Comparison of ENCODE assay signal across 1 fruit fly cellular context in the genomic region with DNA sequence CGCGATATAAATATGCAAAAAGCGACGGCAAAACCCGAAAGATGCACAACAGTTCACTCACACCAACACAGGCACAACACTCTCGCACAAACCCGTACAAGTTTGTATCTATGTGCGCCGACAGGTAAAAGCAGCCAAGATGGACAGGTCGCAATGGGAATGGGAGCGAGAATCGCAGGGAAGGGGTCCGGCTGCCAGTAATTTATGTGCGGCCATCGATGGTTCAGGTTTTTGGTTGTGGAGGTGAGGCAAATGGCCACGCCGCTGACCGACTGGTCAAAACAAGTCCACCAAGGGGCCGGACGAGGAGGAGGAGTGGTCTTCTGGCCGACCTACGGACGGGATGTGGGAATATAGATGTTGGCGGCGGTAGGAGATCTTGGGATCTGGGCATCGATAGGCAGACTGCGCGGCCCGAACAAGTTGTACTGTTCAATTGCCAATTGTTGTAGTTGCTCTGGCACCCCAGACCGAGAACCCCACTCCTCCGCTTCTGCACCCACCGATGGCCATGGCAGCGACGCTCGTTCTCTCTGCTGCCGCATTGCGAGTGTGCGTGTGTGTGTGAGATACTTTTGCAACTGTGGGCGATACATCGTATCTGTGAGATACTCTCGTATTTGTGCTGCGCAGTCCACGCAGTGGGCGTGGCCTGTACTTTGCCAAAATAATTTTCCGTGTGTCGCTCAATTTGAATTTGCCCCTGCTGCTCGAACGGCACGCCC.
TF ChIP-seq lines count a peak whose summit lies in the region.

No protein-coding gene starts in this region.

TF ChIP-seq in whole organism, embryonic, 481 proteins besides CTCF, POLR2A, EP300 and RAD21 (continued from another document):
- TF ChIP-seq CG11560 (tag; IDR thresholded peaks at IDR 0.05; lab: Robert Waterston, UW) (0 out of 3 replicates have a peak, but pooled peaks have one; percentile 12), Bgb (GFP tag; IDR thresholded peaks at IDR 0.05; lab: Robert Waterston, UW; ENCODE audit: partially characterized antibody) (0 out of 2 replicates have a peak, but pooled peaks have one; percentile 18), cg (GFP tag; optimal IDR thresholded peaks at IDR 0.05; lab: Kevin White, UChicago) (peak; percentile 83), Jarid2 (GFP tag; optimal IDR thresholded peaks at IDR 0.05; lab: Kevin White, UChicago) (peak; percentile 39), gfzf (GFP tag; optimal IDR thresholded peaks at IDR 0.05; lab: Kevin White, UChicago) (no peak), sens (GFP tag; lab: Kevin White, UChicago) (peak; percentile 50), D (optimal IDR thresholded peaks at IDR 0.05; lab: Kevin White, UChicago) (peak; percentile 49), D (GFP tag; optimal IDR thresholded peaks at IDR 0.05; lab: Kevin White, UChicago) (no peak), Nf-YC (tag; optimal IDR thresholded peaks at IDR 0.05; lab: Kevin White, UChicago) (peak; percentile 93), lmd (GFP tag; IDR thresholded peaks at IDR 0.05; lab: Robert Waterston, UW) (no peak), prd (optimal IDR thresholded peaks at IDR 0.05; lab: Kevin White, UChicago) (no peak), prd (GFP tag; IDR thresholded peaks at IDR 0.05; lab: Robert Waterston, UW) (no peak), CG17328 (GFP tag; IDR thresholded peaks at IDR 0.05; lab: Robert Waterston, UW) (peak; percentile 8; the same call in 1 of the 2 replicates), pho (GFP tag; optimal IDR thresholded peaks at IDR 0.05; lab: Kevin White, UChicago) (no peak), ro (GFP tag; IDR thresholded peaks at IDR 0.05; lab: Robert Waterston, UW) (no peak), amos (GFP tag; IDR thresholded peaks at IDR 0.05; lab: Robert Waterston, UW; ENCODE audit: partially characterized antibody) (0 out of 2 replicates have a peak, but pooled peaks have one; percentile 13), ewg (GFP tag; optimal IDR thresholded peaks at IDR 0.05; lab: Kevin White, UChicago) (peak; percentile 48)
TF ChIP-seq in whole organism, embryonic: peak in this region for 23.
